Fruit fly (Drosophila melanogaster) whole organism: ENCODE measurements around the gene CG11151.

Source experiments
- Dll ChIP-seq: fragments of >200 bp; optimal IDR thresholded peaks from 2 replicates; lab custom pipeline; 2017
- EcR ChIP-seq, 2 experiments: fragments of >200 bp; optimal IDR thresholded peaks; 2 replicates each; lab custom pipeline; 2017; ENCODE audit warnings: missing biosample characterization in 2 of 2, missing genetic modification characterization in 2 of 2, missing genetic modification reagents in 2 of 2
- usp ChIP-seq: fragments of >200 bp; optimal IDR thresholded peaks from 2 replicates; lab custom pipeline; 2017; ENCODE audit warnings: missing biosample characterization, missing genetic modification characterization, mixed read lengths

DNA sequence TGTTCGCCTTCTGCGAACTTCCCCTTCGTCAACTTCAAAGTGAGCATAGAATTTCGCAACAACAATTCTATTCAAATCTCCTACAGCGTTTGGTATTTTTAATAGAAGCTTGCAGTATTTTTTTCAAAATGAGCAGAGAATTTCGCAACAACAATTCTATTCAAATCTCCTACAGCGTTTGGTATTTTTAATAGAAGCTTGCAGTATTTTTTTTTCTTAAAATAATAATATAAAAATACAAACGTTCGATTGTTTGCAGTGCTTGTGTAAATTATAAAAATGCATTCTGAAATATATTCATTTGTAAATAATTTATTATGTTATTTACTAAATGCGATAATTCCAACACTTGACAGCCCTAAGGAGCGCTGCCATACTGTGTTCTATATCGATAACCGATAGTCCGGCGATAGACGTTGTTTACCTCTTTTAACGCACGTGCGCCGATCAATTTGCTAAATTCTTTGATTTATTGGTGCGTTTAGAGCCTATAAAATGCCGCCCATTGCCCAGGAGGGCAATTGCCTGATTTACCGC lies 17.3 kb downstream of the CG11151 start, which contains the start of the genes CG32625 and Rtc1:
- no peak for TF ChIP-seq EcR (GFP tag; optimal IDR thresholded peaks at IDR 0.05; lab: Kevin White, UChicago)
- TF ChIP-seq usp (GFP tag; lab: Kevin White, UChicago) = no peak
- TF ChIP-seq Dll (lab: Kevin White, UChicago) = no peak
